Fruit fly (Drosophila melanogaster): ENCODE results near the gene CG15747.
A peak's percentile ranks its signal among the peaks of the same experiment; 100 is the strongest.

The CG15747 gene

dm6 chrX:13302615-13303526 is 35.2 kb upstream of the CG15747 start (continued):
- TF ChIP-seq CG17829 (tag; optimal IDR thresholded peaks at IDR 0.05) (no peak), oc (tag; optimal IDR thresholded peaks at IDR 0.05) (peak; percentile 16), HLH4C (GFP tag; IDR thresholded peaks at IDR 0.05; ENCODE audit: partially characterized antibody) (no peak), crol (GFP tag; IDR thresholded peaks at IDR 0.05) (peak; percentile 99)

- TF ChIP-seq CTCF (GFP tag; optimal IDR thresholded peaks at IDR 0.05): no peak
Measured at dm6 chrX:13303527-13303655, 34.7 kb upstream of the CG15747 start, which contains the start of gene IP3K2. IP3K2 (plus strand) TSS chrX:13303633.

DNA sequence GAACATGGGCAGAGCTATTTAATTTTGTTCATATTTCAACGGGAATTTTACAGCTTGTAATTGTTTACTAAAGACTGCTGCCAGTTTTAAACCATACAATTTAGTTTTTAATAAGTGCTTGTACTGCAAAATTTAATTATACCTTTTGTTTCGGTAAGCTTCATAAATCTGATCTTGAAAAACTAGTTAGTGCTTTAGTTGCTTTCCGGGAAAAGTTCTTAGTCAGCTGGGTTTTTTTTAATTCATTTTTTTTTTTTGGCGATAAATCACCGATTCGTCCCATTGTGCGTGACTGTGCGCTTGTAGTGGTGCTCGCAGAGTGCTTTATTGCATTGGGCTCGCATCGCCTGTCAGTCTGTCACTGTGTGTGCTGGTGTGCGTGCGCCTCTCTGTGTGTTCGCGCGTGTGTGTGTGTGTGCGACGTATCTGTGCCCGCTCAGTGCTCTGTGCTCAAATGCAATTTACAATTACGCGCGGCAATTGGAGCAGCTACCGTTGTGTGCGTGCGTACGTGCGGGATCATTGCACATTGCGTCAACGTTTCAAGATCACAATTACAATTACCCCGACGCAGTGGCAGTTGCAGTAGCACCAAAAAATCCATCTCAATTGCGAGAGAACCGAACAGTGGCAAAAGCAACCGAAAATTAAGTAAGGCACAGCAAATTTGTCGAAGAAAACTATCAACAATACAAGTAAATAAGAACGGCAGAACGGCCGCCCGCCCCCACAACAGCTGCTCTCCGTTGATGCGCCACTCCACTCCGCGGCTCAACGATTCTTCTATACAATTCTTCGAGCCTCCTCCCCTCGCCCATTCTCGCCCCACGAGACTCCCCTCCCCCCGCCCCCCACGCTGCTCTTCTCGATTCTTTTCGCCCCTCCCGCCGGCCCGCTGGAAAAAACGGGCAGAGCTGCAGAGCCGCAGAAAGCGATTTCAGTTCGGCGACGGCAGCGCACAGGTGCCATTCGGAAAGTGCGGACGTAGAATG is 34.2 kb upstream of the CG15747 start:
- TF ChIP-seq D (optimal IDR thresholded peaks at IDR 0.05): no peak
- peak; percentile 2 for TF ChIP-seq D (GFP tag; optimal IDR thresholded peaks at IDR 0.05)
- no peak for TF ChIP-seq Dll (GFP tag; IDR thresholded peaks at IDR 0.05; ENCODE audit: partially characterized antibody)
- peak; percentile 36 for TF ChIP-seq sens (GFP tag)
- peak; percentile 55 for TF ChIP-seq kni (GFP tag; optimal IDR thresholded peaks at IDR 0.05)
- TF ChIP-seq tgo (GFP tag; IDR thresholded peaks at IDR 0.05): no peak
- TF ChIP-seq CG8478 (optimal IDR thresholded peaks at IDR 0.05): peak; percentile 12
- TF ChIP-seq Hr78 (GFP tag; optimal IDR thresholded peaks at IDR 0.05): peak in 1 of 2 experiments; percentile 21
- peak; percentile 12 for TF ChIP-seq CG2120 (GFP tag; optimal IDR thresholded peaks at IDR 0.05)
- TF ChIP-seq inv (GFP tag; IDR thresholded peaks at IDR 0.05; ENCODE audit: partially characterized antibody): no peak
- TF ChIP-seq CG6254 (GFP tag; optimal IDR thresholded peaks at IDR 0.05): no peak
- TF ChIP-seq Usf (GFP tag; optimal IDR thresholded peaks at IDR 0.05): no peak
- TF ChIP-seq bsh (GFP tag; optimal IDR thresholded peaks at IDR 0.05): no peak
- TF ChIP-seq luna (GFP tag; optimal IDR thresholded peaks at IDR 0.05): no peak
- TF ChIP-seq Ssrp (tag; optimal IDR thresholded peaks at IDR 0.05): no peak
- no peak for TF ChIP-seq tio (GFP tag; optimal IDR thresholded peaks at IDR 0.05)
- TF ChIP-seq Pdp1 (GFP tag; optimal IDR thresholded peaks at IDR 0.05): peak in 1 of 2 experiments; percentile 25
- TF ChIP-seq hkb (optimal IDR thresholded peaks at IDR 0.05): no peak
- no peak for TF ChIP-seq hkb (GFP tag; IDR thresholded peaks at IDR 0.05)
- TF ChIP-seq ro (GFP tag; IDR thresholded peaks at IDR 0.05): no peak
- TF ChIP-seq NC2α (GFP tag; optimal IDR thresholded peaks at IDR 0.05): no peak
- no peak for TF ChIP-seq ara (GFP tag; IDR thresholded peaks at IDR 0.05)
- TF ChIP-seq CG7556 (GFP tag; optimal IDR thresholded peaks at IDR 0.05): no peak
- TF ChIP-seq Myb (GFP tag; optimal IDR thresholded peaks at IDR 0.05): no peak
- TF ChIP-seq row (GFP tag; IDR thresholded peaks at IDR 0.05): peak; percentile 63
- TF ChIP-seq CG4707 (GFP tag; optimal IDR thresholded peaks at IDR 0.05): peak; percentile 74
- TF ChIP-seq p53 (GFP tag; optimal IDR thresholded peaks at IDR 0.05): no peak
- peak; percentile 83 for TF ChIP-seq cg (GFP tag; optimal IDR thresholded peaks at IDR 0.05)
- no peak for TF ChIP-seq cato (GFP tag; optimal IDR thresholded peaks at IDR 0.05; ENCODE audit: borderline replicate concordance)
- TF ChIP-seq CG6683 (GFP tag; optimal IDR thresholded peaks at IDR 0.05): no peak
- TF ChIP-seq chinmo (GFP tag; IDR thresholded peaks at IDR 0.05; ENCODE audit: partially characterized antibody): peak; percentile 82; the same call in 3 of the 4 replicates
- peak; percentile 64 for TF ChIP-seq Med (GFP tag)
- TF ChIP-seq CG4282 (GFP tag; optimal IDR thresholded peaks at IDR 0.05): no peak
- peak; percentile 26 for TF ChIP-seq ATbp (GFP tag; optimal IDR thresholded peaks at IDR 0.05)
- TF ChIP-seq CG13287 (GFP tag; IDR thresholded peaks at IDR 0.05; ENCODE audit: partially characterized antibody): no peak
- peak; percentile 45 for TF ChIP-seq Adf1 (GFP tag; IDR thresholded peaks at IDR 0.05)
- no peak for TF ChIP-seq pnt (GFP tag; optimal IDR thresholded peaks at IDR 0.05)
- TF ChIP-seq nau (GFP tag; optimal IDR thresholded peaks at IDR 0.05): peak; percentile 28
- TF ChIP-seq CG1233 (GFP tag; optimal IDR thresholded peaks at IDR 0.05): no peak
